Fruit fly (Drosophila melanogaster) whole organism, wandering third instar larva: ENCODE measurements around the gene Osi23.

Experiments used
- CG9705 ChIP-seq: fragments of 200-800 bp; sonication (Bioruptor generic); optimal IDR thresholded peaks from 2 replicates; lab custom pipeline; 2018; ENCODE audit warnings: missing biosample characterization, mild to moderate bottlenecking, missing genetic modification characterization
- Dfd ChIP-seq: fragments of >200 bp; optimal IDR thresholded peaks from 2 replicates; lab custom pipeline; 2017; ENCODE audit warnings: missing biosample characterization, missing genetic modification characterization
- Jra ChIP-seq: sonication (Bioruptor generic); optimal IDR thresholded peaks from 2 replicates; lab custom pipeline; 2016; ENCODE audit warnings: missing biosample characterization, missing genetic modification characterization
- Mio ChIP-seq: sonication (Bioruptor generic); optimal IDR thresholded peaks from 2 replicates; lab custom pipeline; 2016; ENCODE audit warnings: missing biosample characterization, missing genetic modification characterization
- Myc ChIP-seq: fragments of >200 bp; optimal IDR thresholded peaks from 2 replicates; lab custom pipeline; 2017
- N ChIP-seq: fragments of >200 bp; optimal IDR thresholded peaks from 2 replicates; lab custom pipeline; 2018; ENCODE audit warnings: missing biosample characterization, missing external identifiers, missing genetic modification characterization
- br ChIP-seq: fragments of 200-800 bp; sonication (Bioruptor generic); optimal IDR thresholded peaks from 2 replicates; lab custom pipeline; 2016; ENCODE audit warnings: missing biosample characterization, missing genetic modification characterization
- dmrt93B ChIP-seq: fragments of 200-800 bp; sonication (Bioruptor generic); optimal IDR thresholded peaks from 2 replicates; lab custom pipeline; 2018; ENCODE audit warnings: missing biosample characterization, mild to moderate bottlenecking, missing genetic modification characterization
- fru ChIP-seq: fragments of 200-800 bp; sonication (Bioruptor generic); optimal IDR thresholded peaks from 3 replicates; lab custom pipeline; 2016; ENCODE audit warnings: missing biosample characterization, mild to moderate bottlenecking, missing genetic modification characterization
- h ChIP-seq: fragments of 200-800 bp; sonication (Bioruptor generic); optimal IDR thresholded peaks from 3 replicates; lab custom pipeline; 2016; ENCODE audit warnings: missing biosample characterization, mild to moderate bottlenecking, missing genetic modification characterization
- psq ChIP-seq: fragments of 200-800 bp; sonication (Bioruptor generic); optimal IDR thresholded peaks from 3 replicates; lab custom pipeline; 2017; ENCODE audit warnings: missing biosample characterization, mild to moderate bottlenecking, missing genetic modification characterization, moderate library complexity
- tai ChIP-seq: sonication (Bioruptor generic); optimal IDR thresholded peaks from 2 replicates; lab custom pipeline; 2016; ENCODE audit warnings: missing biosample characterization, missing genetic modification characterization
- usp ChIP-seq: fragments of >200 bp; optimal IDR thresholded peaks from 2 replicates; lab custom pipeline; 2017; ENCODE audit warnings: missing biosample characterization, missing genetic modification characterization
- woc ChIP-seq: sonication (Bioruptor generic); optimal IDR thresholded peaks from 2 replicates; lab custom pipeline; 2016; ENCODE audit warnings: missing biosample characterization, mild to moderate bottlenecking, missing genetic modification characterization

dm6 chr3R:30449446-30449845, 4.6 kb upstream of the Osi23 start:
- TF ChIP-seq h (GFP tag; lab: Kevin White, UChicago) (no peak), usp (no peak), tai (GFP tag; lab: Kevin White, UChicago) (no peak), dmrt93B (GFP tag; lab: Kevin White, UChicago) (no peak), Myc (lab: Kevin White, UChicago) (no peak), psq (GFP tag; lab: Kevin White, UChicago) (no peak), Jra (GFP tag; lab: Kevin White, UChicago) (no peak), Dfd (GFP tag; lab: Kevin White, UChicago) (no peak), br (GFP tag; lab: Kevin White, UChicago) (no peak), CG9705 (no peak), Mio (GFP tag; lab: Kevin White, UChicago) (no peak), N (no peak), fru (GFP tag; lab: Kevin White, UChicago) (no peak), woc (GFP tag; lab: Kevin White, UChicago) (no peak)
